Worm (Caenorhabditis elegans) whole organism, L1 larva: ENCODE measurements around the gene Y41D4A.7.
A peak's percentile ranks its signal among the peaks of the same experiment; 100 is the strongest.

Source experiments
- C16A3.4 ChIP-seq: fragments of 150-350 bp; optimal IDR thresholded peaks from 2 replicates; lab custom pipeline; 2014; ENCODE audit warnings: missing biosample characterization, missing genetic modification characterization
- F16B12.6 ChIP-seq: fragments of 150-350 bp; optimal IDR thresholded peaks from 2 replicates; lab custom pipeline; 2014; ENCODE audit warnings: missing biosample characterization, missing genetic modification characterization
- ama-1 ChIP-seq: fragments of 150-350 bp; optimal IDR thresholded peaks from 2 replicates; lab custom pipeline; 2014
- ceh-88 ChIP-seq: fragments of 200-800 bp; sonication (Bioruptor generic); IDR thresholded peaks from 2 replicates; pipeline ENCODE4 v1.3.6; 2022; ENCODE audit warnings: missing genetic modification characterization, missing compliant biosample characterization
- ces-1 ChIP-seq: fragments of 150-350 bp; optimal IDR thresholded peaks from 2 replicates; lab custom pipeline; 2014; ENCODE audit warnings: missing biosample characterization, missing genetic modification reagents, missing genetic modification characterization
- efl-1 ChIP-seq, 4 experiments: fragments of 150-350 bp; optimal IDR thresholded peaks in 3 of 4; peaks in 1 of 4; 1 replicate in 1 of 4; 2 replicates in 3 of 4; lab custom pipeline; 2014; ENCODE audit warnings: missing biosample characterization in 2 of 4, missing genetic modification characterization in 2 of 4, missing genetic modification reagents in 2 of 4
- efl-3 ChIP-seq: fragments of 200-800 bp; sonication (Bioruptor generic); optimal IDR thresholded peaks from 2 replicates; lab custom pipeline; 2018; ENCODE audit warnings: mild to moderate bottlenecking, missing genetic modification characterization, missing compliant biosample characterization
- egl-13 ChIP-seq: sonication (generic microtip); optimal IDR thresholded peaks from 2 replicates; lab custom pipeline; 2016; ENCODE audit warnings: missing genotype, missing genetic modification reagents, missing genetic modification characterization, missing compliant biosample characterization
- fkh-10 ChIP-seq: sonication (generic microtip); optimal IDR thresholded peaks from 2 replicates; lab custom pipeline; 2017; ENCODE audit warnings: missing biosample characterization, missing genetic modification reagents, missing genetic modification characterization
- fkh-4 ChIP-seq: sonication (generic microtip); optimal IDR thresholded peaks from 2 replicates; lab custom pipeline; 2016; ENCODE audit warnings: missing compliant biosample characterization, missing genetic modification characterization, borderline replicate concordance
- fkh-8 ChIP-seq: sonication (generic microtip); optimal IDR thresholded peaks from 2 replicates; lab custom pipeline; 2016; ENCODE audit warnings: mild to moderate bottlenecking, missing genetic modification characterization, missing compliant biosample characterization
- fos-1 ChIP-seq: fragments of 150-350 bp; optimal IDR thresholded peaks from 2 replicates; lab custom pipeline; 2014; ENCODE audit warnings: missing biosample characterization, missing genetic modification characterization
- hlh-4 ChIP-seq: sonication (generic microtip); optimal IDR thresholded peaks from 2 replicates; lab custom pipeline; 2016; ENCODE audit warnings: mild to moderate bottlenecking, missing genetic modification characterization, missing compliant biosample characterization
- jun-1 ChIP-seq: fragments of 150-350 bp; optimal IDR thresholded peaks from 2 replicates; lab custom pipeline; 2014; ENCODE audit warnings: missing biosample characterization, missing genetic modification reagents, missing genetic modification characterization
- lin-14 ChIP-seq: fragments of 200-800 bp; sonication (Bioruptor generic); optimal IDR thresholded peaks from 2 replicates; lab custom pipeline; 2018; ENCODE audit warnings: mild to moderate bottlenecking, missing genetic modification characterization, moderate library complexity, missing compliant biosample characterization
- lsy-2 ChIP-seq, 2 experiments: fragments of 150-350 bp; optimal IDR thresholded peaks; 2 replicates each; lab custom pipeline; 2014; ENCODE audit warnings: missing biosample characterization in 2 of 2, missing genetic modification characterization in 2 of 2
- mdl-1 ChIP-seq, 2 experiments: fragments of 150-350 bp; optimal IDR thresholded peaks; 2 replicates each; lab custom pipeline; 2014 to 2017; ENCODE audit warnings: missing biosample characterization in 2 of 2, missing genetic modification characterization in 2 of 2, inconsistent platforms in 1 of 2
- mef-2 ChIP-seq: fragments of 150-350 bp; optimal IDR thresholded peaks from 2 replicates; lab custom pipeline; 2014; ENCODE audit warnings: missing biosample characterization, missing genetic modification characterization
- nhr-19 ChIP-seq: fragments of 200-800 bp; sonication (Bioruptor generic); conservative IDR thresholded peaks from 2 replicates; pipeline ENCODE4 v1.3.6; 2022; ENCODE audit warnings: missing genetic modification characterization, missing compliant biosample characterization
- nhr-20 ChIP-seq: sonication (generic microtip); optimal IDR thresholded peaks from 2 replicates; lab custom pipeline; 2016; ENCODE audit warnings: mild to moderate bottlenecking, missing genetic modification characterization, missing compliant biosample characterization
- nhr-237 ChIP-seq: fragments of 150-350 bp; optimal IDR thresholded peaks from 2 replicates; lab custom pipeline; 2014; ENCODE audit warnings: missing biosample characterization, missing genetic modification characterization
- nhr-71 ChIP-seq: sonication (generic microtip); optimal IDR thresholded peaks from 2 replicates; lab custom pipeline; 2016; ENCODE audit warnings: mild to moderate bottlenecking, missing genetic modification characterization, moderate library complexity, missing compliant biosample characterization
- nhr-76 ChIP-seq: sonication (generic microtip); optimal IDR thresholded peaks from 2 replicates; lab custom pipeline; 2017; ENCODE audit warnings: missing biosample characterization, missing genetic modification characterization
- pax-3 ChIP-seq: fragments of 200-800 bp; sonication (Bioruptor generic); optimal IDR thresholded peaks from 2 replicates; lab custom pipeline; 2018; ENCODE audit warnings: mild to moderate bottlenecking, missing genetic modification characterization, moderate library complexity, missing compliant biosample characterization
- rnt-1 ChIP-seq: sonication (generic microtip); optimal IDR thresholded peaks from 2 replicates; lab custom pipeline; 2016; ENCODE audit warnings: mild to moderate bottlenecking, missing genetic modification characterization, moderate library complexity, missing compliant biosample characterization
- skn-1 ChIP-seq: fragments of 150-350 bp; optimal IDR thresholded peaks from 2 replicates; lab custom pipeline; 2014; ENCODE audit warnings: missing biosample characterization, missing genetic modification characterization
- snu-23 ChIP-seq: sonication (generic microtip); optimal IDR thresholded peaks from 2 replicates; lab custom pipeline; 2016; ENCODE audit warnings: missing genetic modification characterization, missing compliant biosample characterization
- tbx-2 ChIP-seq: sonication (generic microtip); optimal IDR thresholded peaks from 2 replicates; lab custom pipeline; 2016; ENCODE audit warnings: missing genetic modification characterization, missing compliant biosample characterization
- tlp-1 ChIP-seq: fragments of 150-350 bp; optimal IDR thresholded peaks from 2 replicates; lab custom pipeline; 2014; ENCODE audit warnings: missing biosample characterization, missing genetic modification characterization
- vab-15 ChIP-seq: sonication (generic microtip); optimal IDR thresholded peaks from 2 replicates; lab custom pipeline; 2017; ENCODE audit warnings: missing genotype, mild to moderate bottlenecking, missing genetic modification characterization, missing compliant biosample characterization
- zip-4 ChIP-seq: fragments of 200-800 bp; sonication (Bioruptor generic); optimal IDR thresholded peaks from 2 replicates; lab custom pipeline; 2018; ENCODE audit warnings: mild to moderate bottlenecking, missing genetic modification characterization, moderate library complexity, missing compliant biosample characterization
- ztf-11 ChIP-seq, 2 experiments: sonication (generic microtip); optimal IDR thresholded peaks; 2 replicates each; lab custom pipeline; 2016 to 2017; ENCODE audit warnings: missing genetic modification characterization in 2 of 2, missing biosample characterization in 1 of 2, missing compliant biosample characterization in 1 of 2
- ztf-4 ChIP-seq: fragments of 150-350 bp; optimal IDR thresholded peaks from 2 replicates; lab custom pipeline; 2014; ENCODE audit warnings: missing biosample characterization, missing genetic modification characterization

Y41D4A.7 gene

ce11 chrIV:1765954-1766353, 4.6 kb upstream of the Y41D4A.7 start (continued):
- TF ChIP-seq ces-1 (GFP tag; lab: Kevin White, UChicago) (peak; percentile 93), zip-4 (GFP tag; lab: Kevin White, UChicago) (no peak)

- TF ChIP-seq nhr-20 (tag; lab: Kevin White, UChicago): no peak
- TF ChIP-seq ama-1 (lab: Kevin White, UChicago): no peak
- no peak for TF ChIP-seq fkh-10
- no peak for TF ChIP-seq fos-1 (tag; lab: Kevin White, UChicago)
- TF ChIP-seq mef-2: no peak
- TF ChIP-seq hlh-4: no peak
- TF ChIP-seq F16B12.6 (tag; lab: Kevin White, UChicago): no peak
- TF ChIP-seq efl-1 (optimal IDR thresholded peaks at IDR 0.05; lab: Kevin White, UChicago): no peak
- no peak for TF ChIP-seq efl-1 (GFP tag; optimal IDR thresholded peaks at IDR 0.05 in 1 of 2; lab: Kevin White, UChicago)
- no peak for TF ChIP-seq fkh-4
- TF ChIP-seq ces-1 (GFP tag; lab: Kevin White, UChicago): no peak
- no peak for TF ChIP-seq ceh-88
These were observed 2.1 kb upstream of the Y41D4A.7 start for ce11 chrIV:1763452-1763851.

- TF ChIP-seq C16A3.4 (tag; lab: Kevin White, UChicago) (no peak), nhr-71 (tag; lab: Kevin White, UChicago) (peak; percentile 63), snu-23 (GFP tag; lab: Kevin White, UChicago) (peak; percentile 30), egl-13 (tag; lab: Kevin White, UChicago) (no peak), nhr-19 (GFP tag; lab: Robert Waterston, UW) (peak; percentile 33), ztf-4 (tag; lab: Kevin White, UChicago) (peak; percentile 16), nhr-20 (tag; lab: Kevin White, UChicago) (peak; percentile 3), ztf-11 (tag; optimal IDR thresholded peaks at IDR 0.05; lab: Kevin White, UChicago) (no peak), lsy-2 (tag; optimal IDR thresholded peaks at IDR 0.05; lab: Kevin White, UChicago) (peak; percentile 15 to 45), rnt-1 (tag; lab: Kevin White, UChicago) (peak; percentile 77), F16B12.6 (tag; lab: Kevin White, UChicago) (no peak), lin-14 (GFP tag; lab: Kevin White, UChicago) (peak; percentile 44), ama-1 (lab: Kevin White, UChicago) (no peak), mdl-1 (tag; optimal IDR thresholded peaks at IDR 0.05; lab: Kevin White, UChicago) (peak in 1 of 2 experiments; percentile 38), efl-3 (GFP tag; lab: Kevin White, UChicago) (no peak), fkh-8 (no peak)
These were observed 2.8 kb downstream of the Y41D4A.7 start for ce11 chrIV:1758595-1758994.

- TF ChIP-seq fos-1 (tag; lab: Kevin White, UChicago) (no peak), jun-1 (tag; lab: Kevin White, UChicago) (no peak), ztf-11 (tag; optimal IDR thresholded peaks at IDR 0.05; lab: Kevin White, UChicago) (no peak), tlp-1 (tag; lab: Kevin White, UChicago) (no peak), zip-4 (GFP tag; lab: Kevin White, UChicago) (no peak), nhr-237 (tag; lab: Kevin White, UChicago) (no peak)
These were observed 7.9 kb downstream of the Y41D4A.7 start, which contains the start of gene Y41D4A.3 for ce11 chrIV:1753481-1753880. Y41D4A.3 (plus strand) TSS chrIV:1753781.

- TF ChIP-seq tbx-2: no peak
- TF ChIP-seq efl-1 (optimal IDR thresholded peaks at IDR 0.05; lab: Kevin White, UChicago): no peak
- peak in 1 of 2 experiments; percentile 18 for TF ChIP-seq efl-1 (GFP tag; optimal IDR thresholded peaks at IDR 0.05 in 1 of 2; lab: Kevin White, UChicago)
These were observed 8.9 kb downstream of the Y41D4A.7 start for ce11 chrIV:1752480-1752879.

ce11 chrIV:1751243-1751642, 10.1 kb downstream of the Y41D4A.7 start:
- no peak for TF ChIP-seq vab-15 (tag; lab: Kevin White, UChicago)
- TF ChIP-seq F16B12.6 (tag; lab: Kevin White, UChicago): no peak
- peak; percentile 34 for TF ChIP-seq lin-14 (GFP tag; lab: Kevin White, UChicago)
- no peak for TF ChIP-seq pax-3
- TF ChIP-seq fos-1 (tag; lab: Kevin White, UChicago): no peak
- TF ChIP-seq nhr-76 (tag; lab: Kevin White, UChicago): no peak
- no peak for TF ChIP-seq mef-2
- TF ChIP-seq skn-1: no peak
- TF ChIP-seq, all 84 proteins: peak for 1
